Worm (Caenorhabditis elegans) whole organism, late embryonic: ENCODE measurements around the gene F54E7.6.
A peak's percentile ranks its signal among the peaks of the same experiment; 100 is the strongest.

ENCODE experiments used
- K09A11.1 ChIP-seq: sonication (generic microtip); optimal IDR thresholded peaks from 2 replicates; lab custom pipeline; 2017; ENCODE audit warnings: antibody characterized with exemption, mild to moderate bottlenecking, missing genetic modification characterization, missing compliant biosample characterization; ENCODE audit not compliant: insufficient read depth
- ahr-1 ChIP-seq: sonication (generic microtip); optimal IDR thresholded peaks from 2 replicates; lab custom pipeline; 2016; ENCODE audit warnings: missing genetic modification characterization, missing compliant biosample characterization
- ama-1 ChIP-seq: fragments of 150-350 bp; optimal IDR thresholded peaks from 2 replicates; lab custom pipeline; 2014
- ceh-22 ChIP-seq: sonication (generic microtip); optimal IDR thresholded peaks from 2 replicates; lab custom pipeline; 2017; ENCODE audit warnings: missing biosample characterization, missing genetic modification characterization
- ceh-30 ChIP-seq: fragments of 150-350 bp; optimal IDR thresholded peaks from 2 replicates; lab custom pipeline; 2014; ENCODE audit warnings: missing biosample characterization, missing genetic modification characterization
- ceh-31 ChIP-seq: sonication (generic microtip); optimal IDR thresholded peaks from 2 replicates; lab custom pipeline; 2016; ENCODE audit warnings: missing genetic modification characterization, missing compliant biosample characterization
- ceh-6 ChIP-seq: fragments of 200-800 bp; sonication (Bioruptor generic); optimal IDR thresholded peaks from 2 replicates; lab custom pipeline; 2018; ENCODE audit warnings: mild to moderate bottlenecking, missing genetic modification characterization, missing compliant biosample characterization
- dmd-4 ChIP-seq: sonication (generic microtip); optimal IDR thresholded peaks from 2 replicates; lab custom pipeline; 2016; ENCODE audit warnings: borderline replicate concordance, missing genetic modification characterization, missing compliant biosample characterization
- elt-4 ChIP-seq: sonication (generic microtip); optimal IDR thresholded peaks from 2 replicates; lab custom pipeline; 2016; ENCODE audit warnings: missing genetic modification characterization, missing compliant biosample characterization
- ets-4 ChIP-seq: sonication (generic microtip); optimal IDR thresholded peaks from 2 replicates; lab custom pipeline; 2016; ENCODE audit warnings: missing genetic modification characterization, missing compliant biosample characterization
- eyg-1 ChIP-seq: sonication (generic microtip); optimal IDR thresholded peaks from 2 replicates; lab custom pipeline; 2016; ENCODE audit warnings: missing genotype, missing genetic modification characterization, missing compliant biosample characterization
- fkh-10 ChIP-seq: fragments of 150-350 bp; optimal IDR thresholded peaks from 2 replicates; lab custom pipeline; 2014; ENCODE audit warnings: missing biosample characterization, missing genetic modification reagents, missing genetic modification characterization
- fkh-6 ChIP-seq: sonication (generic microtip); optimal IDR thresholded peaks from 2 replicates; lab custom pipeline; 2016; ENCODE audit warnings: missing genetic modification characterization, missing compliant biosample characterization
- hlh-30 ChIP-seq: sonication (generic microtip); optimal IDR thresholded peaks from 2 replicates; lab custom pipeline; 2017; ENCODE audit warnings: antibody characterized with exemption, missing genetic modification characterization, missing compliant biosample characterization; ENCODE audit not compliant: insufficient read depth
- hlh-6 ChIP-seq: sonication (generic microtip); optimal IDR thresholded peaks from 2 replicates; lab custom pipeline; 2016; ENCODE audit warnings: missing genotype, missing genetic modification characterization, missing compliant biosample characterization
- hlh-8 ChIP-seq: sonication (generic microtip); optimal IDR thresholded peaks from 2 replicates; lab custom pipeline; 2016; ENCODE audit warnings: missing genotype, missing genetic modification characterization, missing compliant biosample characterization
- lim-6 ChIP-seq: sonication (generic microtip); optimal IDR thresholded peaks from 2 replicates; lab custom pipeline; 2016; ENCODE audit warnings: missing genetic modification characterization, missing compliant biosample characterization
- mec-3 ChIP-seq: sonication (generic microtip); optimal IDR thresholded peaks from 2 replicates; lab custom pipeline; 2016; ENCODE audit warnings: borderline replicate concordance, missing genetic modification characterization, missing compliant biosample characterization
- nfya-1 ChIP-seq: sonication (generic microtip); optimal IDR thresholded peaks from 2 replicates; lab custom pipeline; 2017; ENCODE audit warnings: missing genetic modification characterization, mild to moderate bottlenecking, missing compliant biosample characterization, antibody characterized with exemption, moderate library complexity
- nhr-232 ChIP-seq: sonication (generic microtip); optimal IDR thresholded peaks from 2 replicates; lab custom pipeline; 2016; ENCODE audit warnings: missing genetic modification characterization, missing compliant biosample characterization
- npax-4 ChIP-seq: sonication (generic microtip); optimal IDR thresholded peaks from 2 replicates; lab custom pipeline; 2016; ENCODE audit warnings: missing genetic modification characterization, missing compliant biosample characterization
- odd-2 ChIP-seq: sonication (generic microtip); optimal IDR thresholded peaks from 2 replicates; lab custom pipeline; 2017; ENCODE audit warnings: antibody characterized with exemption, mild to moderate bottlenecking, missing genetic modification characterization, missing compliant biosample characterization
- pag-3 ChIP-seq: sonication (generic microtip); optimal IDR thresholded peaks from 2 replicates; lab custom pipeline; 2016; ENCODE audit warnings: missing compliant biosample characterization, missing genetic modification characterization, borderline replicate concordance
- pat-9 ChIP-seq: fragments of 200-800 bp; sonication (Bioruptor generic); optimal IDR thresholded peaks from 2 replicates; lab custom pipeline; 2018; ENCODE audit warnings: mild to moderate bottlenecking, missing genetic modification characterization, moderate library complexity, missing compliant biosample characterization
- pax-1 ChIP-seq: fragments of 150-350 bp; optimal IDR thresholded peaks from 2 replicates; lab custom pipeline; 2014; ENCODE audit warnings: missing biosample characterization, missing genetic modification characterization
- pha-4 ChIP-seq: fragments of 150-350 bp; optimal IDR thresholded peaks from 2 replicates; lab custom pipeline; 2018; ENCODE audit warnings: missing biosample characterization, missing genetic modification reagents, missing genetic modification characterization
- pqm-1 ChIP-seq: sonication (generic microtip); optimal IDR thresholded peaks from 2 replicates; lab custom pipeline; 2016; ENCODE audit warnings: missing genetic modification characterization, missing compliant biosample characterization
- pros-1 ChIP-seq: fragments of 150-350 bp; optimal IDR thresholded peaks from 2 replicates; lab custom pipeline; 2014; ENCODE audit warnings: missing biosample characterization, missing genetic modification reagents, missing genetic modification characterization
- ref-2 ChIP-seq: sonication (generic microtip); optimal IDR thresholded peaks from 2 replicates; lab custom pipeline; 2016; ENCODE audit warnings: missing genetic modification characterization, missing compliant biosample characterization
- sox-4 ChIP-seq: sonication (generic microtip); optimal IDR thresholded peaks from 2 replicates; lab custom pipeline; 2017; ENCODE audit warnings: mild to moderate bottlenecking, missing genetic modification characterization, inconsistent platforms, missing compliant biosample characterization
- syd-9 ChIP-seq: sonication (generic microtip); optimal IDR thresholded peaks from 2 replicates; lab custom pipeline; 2016; ENCODE audit warnings: mild to moderate bottlenecking, missing genetic modification characterization, moderate library complexity, missing compliant biosample characterization
- tbx-7 ChIP-seq: sonication (generic microtip); optimal IDR thresholded peaks from 2 replicates; lab custom pipeline; 2016; ENCODE audit warnings: missing genotype, missing genetic modification characterization, missing compliant biosample characterization
- ttx-3 ChIP-seq: sonication (generic microtip); optimal IDR thresholded peaks from 2 replicates; lab custom pipeline; 2016; ENCODE audit warnings: missing genetic modification reagents, missing genetic modification characterization, missing compliant biosample characterization
- unc-3 ChIP-seq, 2 experiments: fragments of 200-800 bp in 1 of 2; sonication (Bioruptor generic) in 1 of 2; sonication (generic microtip) in 1 of 2; conservative IDR thresholded peaks in 1 of 2; optimal IDR thresholded peaks in 1 of 2; 2 replicates each; pipeline versions ENCODE4 v1.3.6 to Lab custom; 2016 to 2022; ENCODE audit warnings: missing compliant biosample characterization in 2 of 2, missing genetic modification characterization in 2 of 2, missing genetic modification reagents in 1 of 2
- unc-42 ChIP-seq: sonication (generic microtip); optimal IDR thresholded peaks from 2 replicates; lab custom pipeline; 2016; ENCODE audit warnings: missing genotype, missing genetic modification characterization, missing compliant biosample characterization
- unc-86 ChIP-seq: sonication (generic microtip); optimal IDR thresholded peaks from 2 replicates; lab custom pipeline; 2016; ENCODE audit warnings: missing genetic modification characterization, missing compliant biosample characterization
- zip-5 ChIP-seq: sonication (generic microtip); optimal IDR thresholded peaks from 2 replicates; lab custom pipeline; 2016; ENCODE audit warnings: missing genetic modification characterization, missing compliant biosample characterization
- ztf-16 ChIP-seq: sonication (generic microtip); optimal IDR thresholded peaks from 2 replicates; lab custom pipeline; 2017; ENCODE audit warnings: missing genetic modification characterization, missing compliant biosample characterization

Gene F54E7.6

DNA sequence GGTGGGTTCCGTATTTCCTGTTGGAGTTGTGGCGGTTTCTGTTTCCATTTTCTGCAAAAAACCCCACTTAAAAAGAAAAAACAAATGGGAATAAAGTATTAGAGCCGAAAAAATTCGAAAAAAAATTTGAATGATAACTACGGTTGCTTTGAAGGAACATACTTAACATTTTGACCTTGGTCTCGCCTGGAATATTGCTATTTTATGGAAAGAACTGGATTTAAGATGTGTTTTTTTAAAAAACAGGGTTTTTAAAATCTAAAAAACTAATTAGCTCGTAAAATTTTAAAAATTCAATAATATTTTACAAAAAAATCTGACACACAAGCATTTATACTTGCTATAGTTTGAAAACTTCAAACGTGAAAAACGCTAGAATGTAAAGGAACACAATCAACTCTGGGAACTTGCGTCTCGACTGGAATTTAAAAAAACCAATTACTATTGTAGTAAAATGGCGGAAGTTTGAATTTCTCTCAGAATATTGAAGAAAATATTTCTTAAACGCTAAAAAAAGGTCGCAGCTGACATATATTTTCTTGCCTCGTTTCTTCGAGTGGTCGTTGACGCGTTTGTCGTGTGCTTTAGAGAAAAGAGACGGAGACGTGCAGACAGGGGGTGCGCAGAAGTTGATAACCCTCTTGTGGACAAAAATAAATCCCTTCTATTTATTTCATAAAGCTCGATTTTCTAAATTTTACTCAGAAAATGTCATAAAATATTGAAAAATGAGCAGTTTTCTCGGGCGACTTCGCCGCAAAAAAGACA is 37.3 kb upstream of the F54E7.6 start, which contains the start of the genes lgg-3 and rgs-5:
Gene lgg-3, minus strand, starts transcription at position 51 of the 768 bp plus-strand sequence.
Gene rgs-5, plus strand, starts transcription at position 593 of the 768 bp plus-strand sequence.
- TF ChIP-seq pha-4 (tag; lab: Kevin White, UChicago) (no peak), nhr-232 (tag; lab: Kevin White, UChicago) (no peak), npax-4 (no peak), zip-5 (no peak), pat-9 (tag; lab: Kevin White, UChicago) (no peak), fkh-10 (GFP tag; lab: Kevin White, UChicago) (no peak), dmd-4 (tag; lab: Kevin White, UChicago) (no peak), mec-3 (no peak), ahr-1 (tag; lab: Kevin White, UChicago) (no peak), syd-9 (no peak), K09A11.1 (tag; lab: Kevin White, UChicago) (no peak), ets-4 (tag; lab: Kevin White, UChicago) (peak; percentile 2), unc-42 (tag; lab: Kevin White, UChicago) (peak; percentile 18), ceh-6 (GFP tag; lab: Kevin White, UChicago) (no peak), pros-1 (tag; lab: Kevin White, UChicago) (no peak), ceh-30 (no peak), ttx-3 (tag; lab: Kevin White, UChicago) (no peak), nfya-1 (tag; lab: Kevin White, UChicago) (peak; percentile 21)
- TF ChIP-seq, all 69 proteins: peak for 3

DNA sequence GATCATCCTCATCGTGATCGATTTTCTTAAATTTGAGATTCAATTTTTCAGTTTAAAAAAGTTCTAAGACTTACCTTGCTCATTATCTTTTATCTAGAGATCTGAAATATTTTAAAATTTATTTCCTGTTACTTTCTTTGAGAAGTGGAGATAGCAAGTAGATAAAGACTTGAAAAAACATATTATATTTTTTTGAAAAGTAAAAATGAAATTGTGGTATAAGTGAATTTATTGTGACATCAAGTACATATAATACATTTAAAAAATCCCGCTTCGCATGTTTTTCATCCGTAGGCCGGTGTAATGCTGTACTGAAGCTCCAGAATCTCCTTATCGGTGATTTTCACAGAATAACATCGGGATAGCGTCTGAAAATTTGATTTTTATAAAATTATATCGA is 36.4 kb upstream of the F54E7.6 start, which contains the start of gene B0336.7:
Gene B0336.7, minus strand, starts transcription at position 101 of the 400 bp plus-strand sequence.
- TF ChIP-seq eyg-1 = no peak
- TF ChIP-seq ztf-16 (tag; lab: Kevin White, UChicago) = no peak
- TF ChIP-seq hlh-30 (tag; lab: Kevin White, UChicago) = no peak
- TF ChIP-seq K09A11.1 (tag; lab: Kevin White, UChicago) = no peak
- TF ChIP-seq lim-6 (tag; lab: Kevin White, UChicago) = no peak
- TF ChIP-seq fkh-6 (tag; lab: Kevin White, UChicago) = no peak
- no peak for TF ChIP-seq ceh-30
- no peak for TF ChIP-seq pag-3 (tag; lab: Kevin White, UChicago)
- no peak for TF ChIP-seq tbx-7

DNA sequence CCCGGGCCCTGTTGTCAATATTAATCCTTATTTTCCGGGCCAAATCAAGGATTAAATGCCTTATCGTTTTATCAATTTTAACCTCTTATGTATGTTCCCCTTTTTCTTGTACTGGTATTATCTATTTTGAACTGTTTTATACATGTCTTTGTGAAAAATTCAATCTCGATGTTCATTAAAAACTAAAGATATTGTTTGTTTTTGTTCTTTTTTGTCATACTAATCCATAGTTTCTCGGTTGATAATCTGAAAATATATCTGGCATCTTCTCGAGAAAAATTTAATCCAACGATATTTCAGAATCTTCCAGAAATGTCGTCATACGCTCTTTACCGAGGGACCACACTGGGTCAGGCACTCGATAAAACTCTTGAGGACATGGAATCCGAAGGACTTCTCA is 32.9 kb upstream of the F54E7.6 start, which contains the start of gene B0336.13:
Gene B0336.13, plus strand, starts transcription at position 301 of the 400 bp plus-strand sequence.
- no peak for TF ChIP-seq sox-4 (tag; lab: Kevin White, UChicago)
- TF ChIP-seq eyg-1 = no peak
- TF ChIP-seq odd-2 = no peak
- TF ChIP-seq hlh-6 (tag; lab: Kevin White, UChicago) = no peak
- TF ChIP-seq ref-2 (tag; lab: Kevin White, UChicago) = no peak
- no peak for TF ChIP-seq pqm-1 (tag; lab: Kevin White, UChicago)
- TF ChIP-seq nhr-232 (tag; lab: Kevin White, UChicago) = no peak
- no peak for TF ChIP-seq ceh-22 (tag; lab: Kevin White, UChicago)
- TF ChIP-seq zip-5 = no peak
- no peak for TF ChIP-seq ama-1 (lab: Kevin White, UChicago)
- no peak for TF ChIP-seq fkh-10 (GFP tag; lab: Kevin White, UChicago)
- no peak for TF ChIP-seq hlh-8 (tag; lab: Kevin White, UChicago)
- no peak for TF ChIP-seq ets-4 (tag; lab: Kevin White, UChicago)
- no peak for TF ChIP-seq pag-3 (tag; lab: Kevin White, UChicago)
- TF ChIP-seq elt-4 (tag; lab: Kevin White, UChicago) = no peak
- no peak for TF ChIP-seq pax-1

DNA sequence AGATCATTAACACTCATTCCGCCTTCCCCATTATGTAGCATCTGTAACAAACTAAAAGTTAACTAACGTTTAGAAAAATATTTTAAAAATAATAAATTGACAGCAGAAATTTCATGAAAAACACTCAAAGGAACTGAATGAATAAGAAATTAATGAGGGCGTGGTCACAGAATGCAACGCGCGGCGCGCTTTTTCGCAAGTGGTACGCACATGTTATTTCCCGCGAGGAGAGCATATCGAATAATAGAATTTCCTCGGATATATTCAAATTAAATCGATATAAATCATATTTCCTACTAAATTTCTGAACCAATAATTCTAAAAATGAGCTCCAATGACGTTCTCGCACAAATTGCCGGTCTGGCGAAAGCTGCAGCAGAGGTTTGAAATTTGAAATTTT is 31.8 kb upstream of the F54E7.6 start, which contains the start of the genes abi-1 and arle-14:
Gene abi-1, minus strand, starts transcription at position 51 of the 400 bp plus-strand sequence.
Gene arle-14, plus strand, starts transcription at position 217 of the 400 bp plus-strand sequence.
- TF ChIP-seq ets-4 (tag; lab: Kevin White, UChicago) = peak; percentile 11
- TF ChIP-seq ama-1 (lab: Kevin White, UChicago) = no peak
- TF ChIP-seq unc-86 (tag; lab: Kevin White, UChicago) = no peak
- TF ChIP-seq ttx-3 (tag; lab: Kevin White, UChicago) = peak; percentile 19
- no peak for TF ChIP-seq zip-5
- no peak for TF ChIP-seq fkh-6 (tag; lab: Kevin White, UChicago)
- TF ChIP-seq nfya-1 (tag; lab: Kevin White, UChicago) = peak; percentile 7
- peak; percentile 54 for TF ChIP-seq unc-42 (tag; lab: Kevin White, UChicago)
- peak; percentile 20 for TF ChIP-seq ceh-31
- no peak for TF ChIP-seq lim-6 (tag; lab: Kevin White, UChicago)
- no peak for TF ChIP-seq unc-3 (GFP tag; conservative IDR thresholded peaks at IDR 0.05; lab: Robert Waterston, UW)
- TF ChIP-seq unc-3 (tag; optimal IDR thresholded peaks at IDR 0.05; lab: Kevin White, UChicago) = no peak
